Fruit fly (Drosophila melanogaster) whole organism, embryonic: ENCODE data around the gene ImpE1.

ENCODE experiments used
- Ada2b ChIP-seq: fragments of 200-800 bp; sonication (Bioruptor generic); IDR thresholded peaks from 2 replicates; pipeline ENCODE4 v1.3.6; 2022; ENCODE audit warnings: missing biosample characterization, missing genetic modification characterization
- BEAF-32 ChIP-seq: fragments of 200-800 bp; sonication (Bioruptor generic); optimal IDR thresholded peaks from 3 replicates; lab custom pipeline; 2017; ENCODE audit warnings: missing biosample characterization, missing genetic modification characterization, mild to moderate bottlenecking, moderate library complexity, missing genetic modification reagents
- Bgb ChIP-seq: fragments of 200-800 bp; sonication (Bioruptor generic); IDR thresholded peaks from 2 replicates; pipeline ENCODE4 v1.3.6; 2022; ENCODE audit warnings: missing biosample characterization, missing genetic modification characterization; ENCODE audit not compliant: partially characterized antibody
- CG10267 ChIP-seq: fragments of 200-800 bp; sonication (Bioruptor generic); optimal IDR thresholded peaks from 2 replicates; lab custom pipeline; 2018; ENCODE audit warnings: missing biosample characterization, mild to moderate bottlenecking, missing genetic modification characterization, moderate library complexity
- CG11093 ChIP-seq: fragments of 200-800 bp; sonication (Bioruptor generic); IDR thresholded peaks from 3 replicates; pipeline ENCODE4 v1.3.6; 2022; ENCODE audit warnings: missing biosample characterization, missing genetic modification characterization
- CG11560 ChIP-seq: fragments of 200-800 bp; sonication (Bioruptor generic); IDR thresholded peaks from 3 replicates; pipeline ENCODE4 v1.3.6; 2022; ENCODE audit warnings: missing biosample characterization, missing genetic modification characterization
- CG12299 ChIP-seq: fragments of 200-800 bp; sonication (Bioruptor generic); optimal IDR thresholded peaks from 2 replicates; lab custom pipeline; 2018; ENCODE audit warnings: missing biosample characterization, mild to moderate bottlenecking, missing genetic modification characterization
- CG12744 ChIP-seq: fragments of 200-800 bp; sonication (Bioruptor generic); optimal IDR thresholded peaks from 2 replicates; lab custom pipeline; 2016; ENCODE audit warnings: missing biosample characterization, missing genetic modification characterization
- CG13287 ChIP-seq: fragments of 200-800 bp; sonication (Bioruptor generic); IDR thresholded peaks from 2 replicates; pipeline ENCODE4 v1.3.6; 2022; ENCODE audit warnings: missing biosample characterization, missing genetic modification characterization; ENCODE audit not compliant: partially characterized antibody
- CG13775 ChIP-seq: fragments of 200-800 bp; sonication (Bioruptor generic); optimal IDR thresholded peaks from 3 replicates; lab custom pipeline; 2017; ENCODE audit warnings: missing biosample characterization, mild to moderate bottlenecking, missing genetic modification characterization
- CG15011 ChIP-seq: fragments of 200-800 bp; sonication (Bioruptor generic); optimal IDR thresholded peaks from 3 replicates; lab custom pipeline; 2018; ENCODE audit warnings: missing biosample characterization, mild to moderate bottlenecking, missing genetic modification characterization
- CG15514 ChIP-seq: fragments of 200-800 bp; sonication (Bioruptor generic); optimal IDR thresholded peaks from 3 replicates; lab custom pipeline; 2017; ENCODE audit warnings: missing biosample characterization, missing genetic modification characterization, mild to moderate bottlenecking, moderate library complexity, missing genetic modification reagents
- CG15601 ChIP-seq: fragments of 200-800 bp; sonication (Bioruptor generic); optimal IDR thresholded peaks from 3 replicates; lab custom pipeline; 2019; ENCODE audit warnings: missing biosample characterization, mild to moderate bottlenecking, missing genetic modification characterization, moderate library complexity
- CG17359 ChIP-seq: fragments of 200-800 bp; sonication (Bioruptor generic); optimal IDR thresholded peaks from 3 replicates; lab custom pipeline; 2018; ENCODE audit warnings: missing biosample characterization, mild to moderate bottlenecking, missing genetic modification characterization, moderate library complexity
- CG17385 ChIP-seq: fragments of 200-800 bp; sonication (Bioruptor generic); optimal IDR thresholded peaks from 3 replicates; lab custom pipeline; 2018; ENCODE audit warnings: missing biosample characterization, mild to moderate bottlenecking, missing genetic modification characterization
- CG2199 ChIP-seq: fragments of 200-800 bp; sonication (Bioruptor generic); IDR thresholded peaks from 3 replicates; pipeline ENCODE4 v1.3.6; 2022; ENCODE audit warnings: missing biosample characterization, missing genetic modification characterization
- CG33213 ChIP-seq: fragments of 200-800 bp; sonication (Bioruptor generic); optimal IDR thresholded peaks from 3 replicates; lab custom pipeline; 2016; ENCODE audit warnings: missing biosample characterization, missing genetic modification characterization
- CG34224 ChIP-seq: fragments of 200-800 bp; sonication (Bioruptor generic); IDR thresholded peaks from 3 replicates; pipeline ENCODE4 v1.3.6; 2022; ENCODE audit warnings: missing biosample characterization, missing genetic modification characterization; ENCODE audit not compliant: partially characterized antibody
- CG3838 ChIP-seq: fragments of 200-800 bp; sonication (Bioruptor generic); optimal IDR thresholded peaks from 3 replicates; lab custom pipeline; 2016; ENCODE audit warnings: missing biosample characterization, missing genetic modification characterization
- CG42726 ChIP-seq: fragments of 200-800 bp; sonication (Bioruptor generic); IDR thresholded peaks from 2 replicates; pipeline ENCODE4 v1.3.6; 2022; ENCODE audit warnings: missing biosample characterization, missing genetic modification characterization; ENCODE audit not compliant: partially characterized antibody
- CG5245 ChIP-seq: fragments of 200-800 bp; sonication (Bioruptor generic); optimal IDR thresholded peaks from 3 replicates; lab custom pipeline; 2016; ENCODE audit warnings: missing biosample characterization, missing genetic modification characterization
- CG7963 ChIP-seq: fragments of 200-800 bp; sonication (Bioruptor generic); IDR thresholded peaks from 3 replicates; pipeline ENCODE4 v1.3.6; 2022; ENCODE audit warnings: missing biosample characterization, missing genetic modification characterization; ENCODE audit not compliant: partially characterized antibody
- Camta ChIP-seq: fragments of 200-800 bp; sonication (Bioruptor generic); optimal IDR thresholded peaks from 2 replicates; lab custom pipeline; 2016; ENCODE audit warnings: missing biosample characterization, missing genetic modification characterization
- Doc3 ChIP-seq: fragments of 200-800 bp; sonication (Bioruptor generic); IDR thresholded peaks from 3 replicates; pipeline ENCODE4 v1.3.6; 2022; ENCODE audit warnings: missing biosample characterization, missing genetic modification characterization; ENCODE audit not compliant: partially characterized antibody
- HLH4C ChIP-seq: fragments of 200-800 bp; sonication (Bioruptor generic); IDR thresholded peaks from 3 replicates; pipeline ENCODE4 v1.3.6; 2022; ENCODE audit warnings: missing biosample characterization, missing genetic modification characterization; ENCODE audit not compliant: partially characterized antibody
- HLH54F ChIP-seq: fragments of 200-800 bp; sonication (Bioruptor generic); optimal IDR thresholded peaks from 3 replicates; lab custom pipeline; 2016; ENCODE audit warnings: missing biosample characterization, missing genetic modification characterization
- Hey ChIP-seq: fragments of 200-800 bp; sonication (Bioruptor generic); optimal IDR thresholded peaks from 3 replicates; lab custom pipeline; 2018; ENCODE audit warnings: missing biosample characterization, mild to moderate bottlenecking, missing genetic modification characterization
- HmgD ChIP-seq: fragments of 200-800 bp; sonication (Bioruptor generic); optimal IDR thresholded peaks from 3 replicates; lab custom pipeline; 2016; ENCODE audit warnings: missing biosample characterization, missing genetic modification characterization
- HmgZ ChIP-seq: fragments of 200-800 bp; sonication (Bioruptor generic); optimal IDR thresholded peaks from 2 replicates; lab custom pipeline; 2018; ENCODE audit warnings: missing biosample characterization, mild to moderate bottlenecking, missing genetic modification characterization
- MBD-R2 ChIP-seq: fragments of 200-800 bp; sonication (Bioruptor generic); IDR thresholded peaks from 2 replicates; pipeline ENCODE4 v1.3.6; 2022; ENCODE audit warnings: missing biosample characterization, missing genetic modification characterization
- NC2β ChIP-seq: fragments of 200-800 bp; sonication (Bioruptor generic); optimal IDR thresholded peaks from 2 replicates; lab custom pipeline; 2016; ENCODE audit warnings: missing biosample characterization, missing genetic modification characterization
- Nf-YB ChIP-seq: fragments of 200-800 bp; sonication (Bioruptor generic); optimal IDR thresholded peaks from 3 replicates; lab custom pipeline; 2019; ENCODE audit warnings: missing biosample characterization, mild to moderate bottlenecking, missing genetic modification characterization, moderate library complexity
- Scr ChIP-seq: fragments of 200-800 bp; sonication (Bioruptor generic); IDR thresholded peaks from 2 replicates; pipeline ENCODE4 v1.3.6; 2022; ENCODE audit warnings: missing biosample characterization, missing genetic modification characterization; ENCODE audit not compliant: partially characterized antibody
- Sry-β ChIP-seq: fragments of 200-800 bp; sonication (Bioruptor generic); optimal IDR thresholded peaks from 2 replicates; lab custom pipeline; 2018; ENCODE audit warnings: missing biosample characterization, mild to moderate bottlenecking, missing genetic modification characterization, moderate library complexity
- Ssrp ChIP-seq: fragments of 200-800 bp; sonication (Bioruptor generic); optimal IDR thresholded peaks from 2 replicates; lab custom pipeline; 2018; ENCODE audit warnings: missing biosample characterization, mild to moderate bottlenecking, missing genetic modification characterization, moderate library complexity
- br ChIP-seq: fragments of >200 bp; optimal IDR thresholded peaks from 2 replicates; lab custom pipeline; 2017
- hb ChIP-seq: fragments of 200-800 bp; sonication (Bioruptor generic); IDR thresholded peaks from 3 replicates; pipeline ENCODE4 v1.3.6; 2022; ENCODE audit warnings: missing biosample characterization, missing genetic modification characterization; ENCODE audit not compliant: partially characterized antibody
- her ChIP-seq: fragments of 200-800 bp; sonication (Bioruptor generic); optimal IDR thresholded peaks from 2 replicates; lab custom pipeline; 2016; ENCODE audit warnings: missing biosample characterization, missing genetic modification characterization
- jumu ChIP-seq: fragments of 200-800 bp; sonication (Bioruptor generic); optimal IDR thresholded peaks from 3 replicates; lab custom pipeline; 2016; ENCODE audit warnings: missing biosample characterization, missing genetic modification characterization
- pho ChIP-seq: fragments of 200-800 bp; sonication (Bioruptor generic); optimal IDR thresholded peaks from 2 replicates; lab custom pipeline; 2016; ENCODE audit warnings: missing biosample characterization, missing genetic modification characterization
- phol ChIP-seq: fragments of 200-800 bp; sonication (Bioruptor generic); optimal IDR thresholded peaks from 3 replicates; lab custom pipeline; 2018; ENCODE audit warnings: missing biosample characterization, mild to moderate bottlenecking, missing genetic modification characterization, moderate library complexity
- ro ChIP-seq: fragments of 200-800 bp; sonication (Bioruptor generic); IDR thresholded peaks from 2 replicates; pipeline ENCODE4 v1.3.6; 2022; ENCODE audit warnings: missing biosample characterization, missing genetic modification characterization
- sens ChIP-seq: fragments of 200-800 bp; sonication (Bioruptor generic); peaks from one replicate; lab custom pipeline; 2016; ENCODE audit warnings: missing biosample characterization, missing genetic modification characterization
- unc-4 ChIP-seq: fragments of 200-800 bp; sonication (Bioruptor generic); IDR thresholded peaks from 2 replicates; pipeline ENCODE4 v1.3.6; 2022; ENCODE audit warnings: missing biosample characterization, missing genetic modification characterization; ENCODE audit not compliant: partially characterized antibody
- wek ChIP-seq: fragments of 200-800 bp; sonication (Bioruptor generic); optimal IDR thresholded peaks from 3 replicates; lab custom pipeline; 2018; ENCODE audit warnings: missing biosample characterization, mild to moderate bottlenecking, missing genetic modification characterization, moderate library complexity
- zf30C ChIP-seq: fragments of 200-800 bp; sonication (Bioruptor generic); optimal IDR thresholded peaks from 3 replicates; lab custom pipeline; 2018; ENCODE audit warnings: missing biosample characterization, mild to moderate bottlenecking, missing genetic modification characterization
- zfh2 ChIP-seq: fragments of 200-800 bp; sonication (Bioruptor generic); optimal IDR thresholded peaks from 2 replicates; lab custom pipeline; 2016; ENCODE audit warnings: missing biosample characterization, missing genetic modification characterization

The ImpE1 gene

dm6 chr3L:8398763-8399445, 26.7 kb downstream of the ImpE1 start (continued):
- TF ChIP-seq Nf-YB (GFP tag; lab: Kevin White, UChicago) (no peak), CG15011 (GFP tag; lab: Kevin White, UChicago) (no peak), CG5245 (peak; percentile 40), zf30C (no peak), Ada2b (GFP tag; lab: Robert Waterston, UW) (no peak), CG42726 (GFP tag; lab: Robert Waterston, UW) (no peak)

- TF ChIP-seq her (GFP tag; lab: Kevin White, UChicago), result no peak
- peak; percentile 74 for TF ChIP-seq CG15601 (tag; lab: Kevin White, UChicago)
- peak; percentile 78 for TF ChIP-seq sens (GFP tag; lab: Kevin White, UChicago)
- TF ChIP-seq wek, result no peak
- peak; percentile 34 for TF ChIP-seq zfh2
- TF ChIP-seq Hey, result no peak
- TF ChIP-seq HLH4C (GFP tag; lab: Robert Waterston, UW), result peak; percentile 77
- TF ChIP-seq unc-4 (GFP tag; lab: Robert Waterston, UW), result peak; percentile 87
- peak; percentile 52 for TF ChIP-seq Sry-β
- peak; percentile 21 for TF ChIP-seq jumu (GFP tag; lab: Kevin White, UChicago)
- TF ChIP-seq CG11560 (tag; lab: Robert Waterston, UW), result peak; percentile 72; the same call in 1 of the 3 replicates
- TF ChIP-seq pho (GFP tag; lab: Kevin White, UChicago), result peak; percentile 13
- TF ChIP-seq HLH54F (GFP tag; lab: Kevin White, UChicago), result peak; percentile 17
- TF ChIP-seq phol (tag; lab: Kevin White, UChicago), result peak; percentile 47
- TF ChIP-seq BEAF-32 (GFP tag; lab: Kevin White, UChicago), result peak; percentile 88
- TF ChIP-seq CG10267 (tag; lab: Kevin White, UChicago), result peak; percentile 68
- TF ChIP-seq Camta (GFP tag; lab: Kevin White, UChicago), result no peak
- TF ChIP-seq Scr (GFP tag; lab: Robert Waterston, UW), result peak; percentile 84
- no peak for TF ChIP-seq CG11093 (GFP tag; lab: Robert Waterston, UW)
- no peak for TF ChIP-seq CG3838 (GFP tag; lab: Kevin White, UChicago)
- no peak for TF ChIP-seq br (lab: Kevin White, UChicago)
- peak; percentile 63; the same call in 2 of the 3 replicates for TF ChIP-seq Doc3 (GFP tag; lab: Robert Waterston, UW)
- TF ChIP-seq CG34224 (GFP tag; lab: Robert Waterston, UW), result peak; percentile 81
- TF ChIP-seq CG13775 (GFP tag; lab: Kevin White, UChicago), result no peak
- peak; percentile 94 for TF ChIP-seq CG13287
- peak; percentile 49 for TF ChIP-seq HmgD (GFP tag; lab: Kevin White, UChicago)
- TF ChIP-seq hb (GFP tag; lab: Robert Waterston, UW), result peak; percentile 71
- peak; percentile 98 for TF ChIP-seq CG17385 (GFP tag; lab: Kevin White, UChicago)
- TF ChIP-seq CG2199 (GFP tag; lab: Robert Waterston, UW), result no peak
- TF ChIP-seq HmgZ (tag; lab: Kevin White, UChicago), result peak; percentile 54
- peak; percentile 62; the same call in 2 of the 3 replicates for TF ChIP-seq CG7963 (GFP tag; lab: Robert Waterston, UW)
- no peak for TF ChIP-seq CG17359 (tag; lab: Kevin White, UChicago)
- peak; percentile 54 for TF ChIP-seq NC2β (GFP tag; lab: Kevin White, UChicago)
- peak; percentile 14 for TF ChIP-seq CG12744 (GFP tag; lab: Kevin White, UChicago)
- peak; percentile 27 for TF ChIP-seq CG33213 (GFP tag; lab: Kevin White, UChicago)
- TF ChIP-seq Bgb (GFP tag; lab: Robert Waterston, UW), result peak; percentile 84
- TF ChIP-seq CG12299, result peak; percentile 31
- TF ChIP-seq Ssrp (tag; lab: Kevin White, UChicago), result no peak
- TF ChIP-seq CG15514 (GFP tag; lab: Kevin White, UChicago), result peak; percentile 66
- TF ChIP-seq ro, result no peak
- TF ChIP-seq MBD-R2 (GFP tag; lab: Robert Waterston, UW), result peak; percentile 69; the same call in 1 of the 2 replicates
Observed at dm6 chr3L:8405123-8405522, 32.9 kb downstream of the ImpE1 start, which contains the start of the genes Tpt, mkg-p and CG13667. Gene Tpt (minus strand): TSS chr3L:8405277. Gene mkg-p (minus strand): TSS chr3L:8405277. Gene CG13667 (plus strand): TSS chr3L:8405454.
